Fruit fly (Drosophila melanogaster): ENCODE data around the gene RFeSP.
A peak's percentile ranks its signal among the peaks of the same experiment; 100 is the strongest.

RFeSP gene

DNA sequence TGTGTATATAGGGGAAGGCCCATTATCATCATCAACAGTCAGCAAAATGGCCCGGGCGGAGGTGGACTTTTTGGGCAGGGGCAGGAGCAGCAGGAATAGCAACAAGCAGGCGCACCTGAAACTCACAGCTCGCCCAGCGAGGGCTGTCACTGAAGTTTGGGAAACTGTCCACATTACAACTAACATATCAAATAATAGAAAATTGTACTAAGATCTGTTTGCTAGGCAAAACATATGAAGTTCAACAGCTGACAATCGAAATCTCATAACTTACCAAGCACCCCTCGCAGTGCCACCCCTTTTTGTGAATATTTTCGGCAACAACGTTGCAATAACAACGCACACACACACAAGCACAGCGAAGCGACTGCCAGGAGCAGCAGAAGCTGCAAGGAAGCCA lies 10.8 kb upstream of the RFeSP start (continued):
- TF ChIP-seq YL-1 (GFP tag; optimal IDR thresholded peaks at IDR 0.05) (no peak), CG13424 (tag; optimal IDR thresholded peaks at IDR 0.05) (peak; percentile 70), CG34376 (GFP tag; optimal IDR thresholded peaks at IDR 0.05) (peak; percentile 58), CG9437 (GFP tag; optimal IDR thresholded peaks at IDR 0.05) (peak; percentile 30), CG12236 (GFP tag; optimal IDR thresholded peaks at IDR 0.05) (no peak), CG12071 (GFP tag; optimal IDR thresholded peaks at IDR 0.05) (peak; percentile 80), CG1602 (GFP tag; optimal IDR thresholded peaks at IDR 0.05) (peak; percentile 66), lilli (GFP tag; optimal IDR thresholded peaks at IDR 0.05) (peak; percentile 79), CG2120 (GFP tag; optimal IDR thresholded peaks at IDR 0.05) (peak; percentile 93), CG3838 (GFP tag; optimal IDR thresholded peaks at IDR 0.05) (peak; percentile 16), Nf-YA (GFP tag; IDR thresholded peaks at IDR 0.05) (peak; percentile 75), CkIIα-i1 (GFP tag; IDR thresholded peaks at IDR 0.05) (0 out of 2 replicates have a peak, but pooled peaks have one; percentile 11), klu (GFP tag; IDR thresholded peaks at IDR 0.05) (peak; percentile 70), Hr51 (GFP tag; optimal IDR thresholded peaks at IDR 0.05) (peak; percentile 17 to 70), CG31365 (tag; optimal IDR thresholded peaks at IDR 0.05) (peak; percentile 37), CG6272 (GFP tag; IDR thresholded peaks at IDR 0.05) (0 out of 2 replicates have a peak, but pooled peaks have one; percentile 36), aop (GFP tag; IDR thresholded peaks at IDR 0.05) (no peak), Taf1 (GFP tag; IDR thresholded peaks at IDR 0.05) (peak; percentile 85), CG3726 (GFP tag; IDR thresholded peaks at IDR 0.05) (peak; percentile 81), CG15601 (tag; optimal IDR thresholded peaks at IDR 0.05) (peak; percentile 5), Hey (tag; optimal IDR thresholded peaks at IDR 0.05) (peak; percentile 48), chn (GFP tag; optimal IDR thresholded peaks at IDR 0.05) (peak; percentile 55), CG2889 (GFP tag; IDR thresholded peaks at IDR 0.05) (peak; percentile 81), CG13123 (GFP tag; optimal IDR thresholded peaks at IDR 0.05) (no peak), CG17912 (GFP tag; optimal IDR thresholded peaks at IDR 0.05) (no peak), CG14710 (tag; optimal IDR thresholded peaks at IDR 0.05) (peak; percentile 20), CG10543 (GFP tag; optimal IDR thresholded peaks at IDR 0.05) (peak; percentile 57), CG5953 (GFP tag; IDR thresholded peaks at IDR 0.05) (peak; percentile 90), CG10654 (GFP tag; optimal IDR thresholded peaks at IDR 0.05) (peak; percentile 35), croc (GFP tag; conservative IDR thresholded peaks at IDR 0.05) (peak; percentile 66), lola (GFP tag; optimal IDR thresholded peaks at IDR 0.05) (no peak), CG15073 (GFP tag; optimal IDR thresholded peaks at IDR 0.05) (no peak), zf30C (GFP tag; optimal IDR thresholded peaks at IDR 0.05) (no peak), slbo (GFP tag; IDR thresholded peaks at IDR 0.05) (peak; percentile 96), mirr (GFP tag; optimal IDR thresholded peaks at IDR 0.05) (peak; percentile 22), Bdp1 (GFP tag; optimal IDR thresholded peaks at IDR 0.05) (peak; percentile 49), CG4854 (GFP tag; optimal IDR thresholded peaks at IDR 0.05) (peak; percentile 29), schlank (tag; optimal IDR thresholded peaks at IDR 0.05) (peak; percentile 58), esg (GFP tag; conservative IDR thresholded peaks at IDR 0.05) (peak; percentile 82), CoRest (tag; optimal IDR thresholded peaks at IDR 0.05) (peak; percentile 73), ems (GFP tag; optimal IDR thresholded peaks at IDR 0.05) (peak; percentile 37), Six4 (GFP tag; optimal IDR thresholded peaks at IDR 0.05) (peak; percentile 15), Xrp1 (GFP tag; IDR thresholded peaks at IDR 0.05) (peak; percentile 79), Scr (GFP tag; IDR thresholded peaks at IDR 0.05; ENCODE audit: partially characterized antibody) (no peak), Dek (tag; optimal IDR thresholded peaks at IDR 0.05) (peak; percentile 77), CTCF (GFP tag; optimal IDR thresholded peaks at IDR 0.05) (no peak), CG1529 (GFP tag; optimal IDR thresholded peaks at IDR 0.05) (peak; percentile 48), pum (GFP tag; optimal IDR thresholded peaks at IDR 0.05) (peak; percentile 68), CG8388 (GFP tag; optimal IDR thresholded peaks at IDR 0.05) (peak; percentile 17), CG18764 (GFP tag; optimal IDR thresholded peaks at IDR 0.05) (peak; percentile 44), CG6854 (GFP tag; optimal IDR thresholded peaks at IDR 0.05) (peak; percentile 61), Lim3 (GFP tag; IDR thresholded peaks at IDR 0.05) (0 out of 2 replicates have a peak, but pooled peaks have one; percentile 21)

All from whole organism, embryonic.